Fruit fly (Drosophila melanogaster) whole organism, wandering third instar larva: ENCODE data around the gene bora.

Source experiments
- Abd-B ChIP-seq: fragments of >200 bp; optimal IDR thresholded peaks from 2 replicates; lab custom pipeline; 2017; ENCODE audit warnings: missing biosample characterization, missing genetic modification characterization
- CG32264 ChIP-seq: fragments of 200-800 bp; sonication (Bioruptor generic); optimal IDR thresholded peaks from 2 replicates; lab custom pipeline; 2016; ENCODE audit warnings: missing biosample characterization, missing genetic modification characterization
- CG9705 ChIP-seq: fragments of 200-800 bp; sonication (Bioruptor generic); optimal IDR thresholded peaks from 2 replicates; lab custom pipeline; 2018; ENCODE audit warnings: missing biosample characterization, mild to moderate bottlenecking, missing genetic modification characterization
- CrebA ChIP-seq: fragments of 200-800 bp; sonication (Bioruptor generic); optimal IDR thresholded peaks from 2 replicates; lab custom pipeline; 2016; ENCODE audit warnings: missing biosample characterization, mild to moderate bottlenecking, missing genetic modification characterization, borderline replicate concordance
- Dfd ChIP-seq: fragments of >200 bp; optimal IDR thresholded peaks from 2 replicates; lab custom pipeline; 2017; ENCODE audit warnings: missing biosample characterization, missing genetic modification characterization
- Dif ChIP-seq: fragments of 200-275, 200-300 bp; sonication (Bioruptor generic); optimal IDR thresholded peaks from 2 replicates; lab custom pipeline; 2018; ENCODE audit warnings: missing biosample characterization, missing genetic modification characterization; ENCODE audit not compliant: partially characterized antibody
- GATAd ChIP-seq: sonication (Bioruptor generic); optimal IDR thresholded peaks from 2 replicates; lab custom pipeline; 2016; ENCODE audit warnings: missing biosample characterization, missing genetic modification characterization
- HLH106 ChIP-seq: fragments of 200-800 bp; optimal IDR thresholded peaks from 3 replicates; lab custom pipeline; 2019; ENCODE audit warnings: missing biosample characterization, mild to moderate bottlenecking, missing genetic modification characterization, moderate library complexity
- Hnf4 ChIP-seq: fragments of 200-800 bp; sonication (Bioruptor generic); optimal IDR thresholded peaks from 2 replicates; lab custom pipeline; 2016; ENCODE audit warnings: missing biosample characterization, mild to moderate bottlenecking, missing genetic modification characterization
- Hr78 ChIP-seq: fragments of >200 bp; optimal IDR thresholded peaks from 2 replicates; lab custom pipeline; 2017; ENCODE audit warnings: missing biosample characterization, missing genetic modification characterization
- Hr83 ChIP-seq: fragments of 200-300 bp; sonication (Bioruptor generic); optimal IDR thresholded peaks from 2 replicates; lab custom pipeline; 2016; ENCODE audit warnings: missing biosample characterization, mild to moderate bottlenecking, missing genetic modification characterization, moderate library complexity; ENCODE audit not compliant: poor library complexity, severe bottlenecking
- Jra ChIP-seq: sonication (Bioruptor generic); optimal IDR thresholded peaks from 2 replicates; lab custom pipeline; 2016; ENCODE audit warnings: missing biosample characterization, missing genetic modification characterization
- Mio ChIP-seq: sonication (Bioruptor generic); optimal IDR thresholded peaks from 2 replicates; lab custom pipeline; 2016; ENCODE audit warnings: missing biosample characterization, missing genetic modification characterization
- Myc ChIP-seq: fragments of >200 bp; optimal IDR thresholded peaks from 2 replicates; lab custom pipeline; 2017
- N ChIP-seq: fragments of >200 bp; optimal IDR thresholded peaks from 2 replicates; lab custom pipeline; 2018; ENCODE audit warnings: missing biosample characterization, missing external identifiers, missing genetic modification characterization
- OdsH ChIP-seq: fragments of 200-800 bp; sonication (Bioruptor generic); optimal IDR thresholded peaks from 2 replicates; lab custom pipeline; 2016; ENCODE audit warnings: missing biosample characterization, mild to moderate bottlenecking, missing genetic modification characterization
- Rel ChIP-seq, 2 experiments: fragments of 200-800 bp; sonication (Bioruptor generic) in 1 of 2; optimal IDR thresholded peaks; 2 replicates in 1 of 2; 3 replicates in 1 of 2; lab custom pipeline; 2016 to 2019; ENCODE audit warnings: mild to moderate bottlenecking in 2 of 2, missing biosample characterization in 2 of 2, missing genetic modification characterization in 2 of 2, moderate library complexity in 1 of 2
- Sp1 ChIP-seq: fragments of 200-800 bp; sonication (Bioruptor generic); optimal IDR thresholded peaks from 3 replicates; lab custom pipeline; 2019; ENCODE audit warnings: missing biosample characterization, mild to moderate bottlenecking, missing genetic modification characterization, moderate library complexity
- Vsx2 ChIP-seq: fragments of 200-300, 225-300 bp; sonication (Bioruptor generic); optimal IDR thresholded peaks from 2 replicates; lab custom pipeline; 2018; ENCODE audit warnings: missing biosample characterization, missing genetic modification characterization; ENCODE audit not compliant: partially characterized antibody
- br ChIP-seq: fragments of 200-800 bp; sonication (Bioruptor generic); optimal IDR thresholded peaks from 2 replicates; lab custom pipeline; 2016; ENCODE audit warnings: missing biosample characterization, missing genetic modification characterization
- brk ChIP-seq: fragments of 200-800 bp; sonication (Bioruptor generic); optimal IDR thresholded peaks from 2 replicates; lab custom pipeline; 2016; ENCODE audit warnings: missing biosample characterization, mild to moderate bottlenecking, missing genetic modification characterization
- dl ChIP-seq, 2 experiments: fragments of 175-275, 200-275 bp in 1 of 2; fragments of 200-275 bp in 1 of 2; sonication (Bioruptor generic); optimal IDR thresholded peaks; lab custom pipeline; 2018; ENCODE audit warnings: mild to moderate bottlenecking in 2 of 2, missing biosample characterization in 2 of 2, missing genetic modification characterization in 2 of 2, moderate library complexity in 2 of 2; ENCODE audit not compliant: partially characterized antibody in 2 of 2, insufficient read depth in 1 of 2
- dsf ChIP-seq: sonication (Bioruptor generic); optimal IDR thresholded peaks from 2 replicates; lab custom pipeline; 2016; ENCODE audit warnings: missing biosample characterization, missing genetic modification characterization, borderline replicate concordance
- ey ChIP-seq: fragments of 200-800 bp; sonication (Bioruptor generic); optimal IDR thresholded peaks from 2 replicates; lab custom pipeline; 2016; ENCODE audit warnings: missing biosample characterization, missing genetic modification characterization
- foxo ChIP-seq, 2 experiments: fragments of 200-800 bp; sonication (Bioruptor generic); optimal IDR thresholded peaks; 2 replicates in 1 of 2; 3 replicates in 1 of 2; lab custom pipeline; 2016 to 2017; ENCODE audit warnings: missing biosample characterization in 2 of 2, missing genetic modification characterization in 2 of 2
- fru ChIP-seq: fragments of 200-800 bp; sonication (Bioruptor generic); optimal IDR thresholded peaks from 3 replicates; lab custom pipeline; 2016; ENCODE audit warnings: missing biosample characterization, mild to moderate bottlenecking, missing genetic modification characterization
- h ChIP-seq: fragments of 200-800 bp; sonication (Bioruptor generic); optimal IDR thresholded peaks from 3 replicates; lab custom pipeline; 2016; ENCODE audit warnings: missing biosample characterization, mild to moderate bottlenecking, missing genetic modification characterization
- jim ChIP-seq: fragments of 175-275, 200-325 bp; sonication (Bioruptor generic); optimal IDR thresholded peaks from 2 replicates; lab custom pipeline; 2016; ENCODE audit warnings: missing biosample characterization, mild to moderate bottlenecking, missing genetic modification characterization
- pan ChIP-seq: fragments of >200 bp; optimal IDR thresholded peaks from 2 replicates; lab custom pipeline; 2017
- rgr ChIP-seq: fragments of 200-800 bp; sonication (Bioruptor generic); optimal IDR thresholded peaks from 3 replicates; lab custom pipeline; 2016; ENCODE audit warnings: missing biosample characterization, mild to moderate bottlenecking, missing genetic modification characterization
- sage ChIP-seq: fragments of 200-800 bp; sonication (Bioruptor generic); optimal IDR thresholded peaks from 2 replicates; lab custom pipeline; 2016; ENCODE audit warnings: missing biosample characterization, mild to moderate bottlenecking, missing genetic modification characterization
- sv ChIP-seq: fragments of 200-800 bp; sonication (Bioruptor generic); optimal IDR thresholded peaks from 3 replicates; lab custom pipeline; 2016; ENCODE audit warnings: missing biosample characterization, missing genetic modification characterization
- tai ChIP-seq: sonication (Bioruptor generic); optimal IDR thresholded peaks from 2 replicates; lab custom pipeline; 2016; ENCODE audit warnings: missing biosample characterization, missing genetic modification characterization
- usp ChIP-seq: fragments of >200 bp; optimal IDR thresholded peaks from 2 replicates; lab custom pipeline; 2017; ENCODE audit warnings: missing biosample characterization, missing genetic modification characterization

The bora gene

DNA sequence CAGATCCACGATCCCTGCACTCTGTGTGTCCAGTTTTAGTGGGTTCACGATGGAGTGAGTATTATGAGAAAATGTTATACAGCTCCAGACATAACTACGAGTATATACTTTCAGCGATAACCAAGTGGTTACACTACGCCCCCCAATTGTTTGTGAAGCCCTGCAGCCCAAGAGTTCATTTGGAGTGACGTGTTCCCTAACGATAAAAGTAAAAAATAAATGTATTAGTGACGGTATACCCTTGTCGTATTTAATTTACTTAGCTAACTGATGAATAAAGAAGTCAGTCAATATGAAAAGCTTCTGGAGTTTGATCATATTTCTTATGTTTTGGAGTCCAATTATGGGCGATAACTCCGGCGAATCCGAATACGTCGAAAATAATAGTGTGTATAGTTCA is 15.3 kb upstream of the bora start, which contains the start of gene CG18231:
Gene CG18231 (plus strand): TSS at position 301 of the 400 bp plus-strand sequence.
- TF ChIP-seq brk: no peak
- no peak for TF ChIP-seq jim
- TF ChIP-seq dl (GFP tag; optimal IDR thresholded peaks at IDR 0.05; lab: Kevin White, UChicago; ENCODE audit: insufficient read depth in 1 of 2, partially characterized antibody in 2 of 2): no peak
- no peak for TF ChIP-seq Jra
- no peak for TF ChIP-seq tai (GFP tag; lab: Kevin White, UChicago)
- TF ChIP-seq Myc: no peak
- TF ChIP-seq rgr (GFP tag; lab: Kevin White, UChicago): no peak

DNA sequence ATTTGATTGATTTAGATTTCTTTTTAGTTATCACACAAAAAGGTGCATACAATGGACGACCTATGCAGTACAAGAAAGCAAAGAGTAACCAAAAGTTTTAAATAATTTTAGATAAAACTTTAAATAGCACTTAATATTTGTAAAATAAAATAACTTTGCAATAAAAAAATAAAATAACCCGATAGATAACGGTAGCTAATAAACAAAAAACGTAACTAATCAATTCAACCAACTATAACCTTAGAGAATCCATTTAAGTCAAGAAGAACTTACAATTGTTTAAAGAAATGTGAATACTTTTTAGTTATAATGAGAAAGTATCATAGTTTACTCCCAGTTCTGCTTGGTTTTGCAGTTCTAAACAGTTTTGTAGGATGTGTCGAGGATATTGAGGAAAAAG is 13.2 kb upstream of the bora start, which contains the start of gene CG32201:
Gene CG32201 (plus strand): TSS at position 301 of the 400 bp plus-strand sequence.
- TF ChIP-seq pan (lab: Kevin White, UChicago) (no peak), Dif (no peak), Dfd (GFP tag; lab: Kevin White, UChicago) (no peak)

DNA sequence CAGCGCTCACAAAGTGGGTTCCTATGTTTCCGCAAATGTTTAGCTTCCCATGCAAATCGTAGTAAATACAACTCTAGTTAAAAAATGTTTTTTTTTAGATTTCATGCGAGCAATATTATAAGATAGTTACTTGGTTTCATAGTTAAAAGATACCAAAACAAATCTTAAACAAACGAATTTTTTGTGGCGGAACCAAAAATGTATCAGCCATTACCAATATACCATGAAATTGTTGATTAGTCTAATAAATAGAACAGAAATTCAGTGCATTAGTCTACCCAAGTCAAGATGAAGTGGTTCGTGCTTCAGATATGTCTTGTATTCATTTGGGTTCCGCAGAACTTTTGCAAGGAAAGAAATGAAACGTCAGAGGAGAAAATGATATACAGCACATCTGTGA is 10.9 kb upstream of the bora start, which contains the start of gene CG32199:
Gene CG32199 (plus strand): TSS at position 301 of the 400 bp plus-strand sequence.
- TF ChIP-seq N (GFP tag; lab: Kevin White, UChicago) (no peak), CG9705 (GFP tag; lab: Kevin White, UChicago) (no peak), usp (GFP tag; lab: Kevin White, UChicago) (no peak), OdsH (GFP tag; lab: Kevin White, UChicago) (no peak), h (GFP tag; lab: Kevin White, UChicago) (no peak), dl (GFP tag; optimal IDR thresholded peaks at IDR 0.05; lab: Kevin White, UChicago; ENCODE audit: insufficient read depth in 1 of 2, partially characterized antibody in 2 of 2) (no peak), CG32264 (GFP tag; lab: Kevin White, UChicago) (no peak), Mio (GFP tag; lab: Kevin White, UChicago) (no peak), GATAd (GFP tag; lab: Kevin White, UChicago) (no peak), br (no peak), rgr (GFP tag; lab: Kevin White, UChicago) (no peak), Dfd (GFP tag; lab: Kevin White, UChicago) (no peak), HLH106 (no peak), sv (GFP tag; lab: Kevin White, UChicago) (no peak), Abd-B (GFP tag; lab: Kevin White, UChicago) (no peak), Rel (GFP tag; optimal IDR thresholded peaks at IDR 0.05; lab: Kevin White, UChicago) (no peak), Rel (tag; optimal IDR thresholded peaks at IDR 0.05; lab: Kevin White, UChicago) (no peak), jim (no peak), Dif (no peak), ey (GFP tag; lab: Kevin White, UChicago) (no peak), Jra (no peak)
- TF ChIP-seq, all 38 proteins: peak for 0

DNA sequence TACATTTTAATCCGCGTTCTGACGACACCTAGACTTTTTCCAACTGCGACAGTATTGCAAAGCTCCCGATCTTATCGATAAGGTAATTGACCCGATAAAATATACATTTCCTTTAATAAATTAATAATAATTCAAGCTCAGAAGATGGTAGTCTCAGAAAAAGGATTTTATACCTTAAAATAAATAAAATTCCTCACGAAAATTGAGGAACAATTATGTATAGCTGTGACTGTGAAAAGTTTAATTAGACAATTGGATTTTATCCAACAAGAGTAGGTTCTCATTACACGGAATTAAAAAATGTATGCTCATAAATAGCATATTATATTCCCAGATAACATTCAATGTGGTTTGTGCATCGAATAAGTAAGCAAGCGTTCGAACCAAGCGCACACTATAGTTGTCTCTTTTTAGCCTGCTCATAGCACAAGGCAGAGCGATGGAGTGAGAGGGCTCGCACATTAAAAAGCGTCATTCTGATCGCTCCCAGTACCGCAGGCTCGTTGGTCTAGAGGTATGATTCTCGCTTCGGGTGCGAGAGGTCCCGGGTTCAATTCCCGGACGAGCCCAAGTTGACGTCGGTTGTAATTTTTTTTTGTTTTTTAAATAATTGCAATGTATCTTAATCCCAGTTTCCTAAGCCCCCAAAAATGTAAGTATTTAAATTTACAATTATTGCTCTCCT is 4.5 kb upstream of the bora start, which contains the start of the genes CG13380 and CG4174:
Gene CG13380 (minus strand): TSS at position 51 of the 685 bp plus-strand sequence.
Gene CG4174 (minus strand): TSS at position 51 of the 685 bp plus-strand sequence.
- peak; percentile 17 for TF ChIP-seq Hnf4 (GFP tag; lab: Kevin White, UChicago)
- no peak for TF ChIP-seq sv (GFP tag; lab: Kevin White, UChicago)
- no peak for TF ChIP-seq Abd-B (GFP tag; lab: Kevin White, UChicago)
- no peak for TF ChIP-seq Myc
- no peak for TF ChIP-seq tai (GFP tag; lab: Kevin White, UChicago)
- no peak for TF ChIP-seq Hr78
- no peak for TF ChIP-seq Sp1
- no peak for TF ChIP-seq Jra
- TF ChIP-seq usp (GFP tag; lab: Kevin White, UChicago): no peak
- TF ChIP-seq ey (GFP tag; lab: Kevin White, UChicago): no peak
- peak; percentile 8 for TF ChIP-seq Hr83
- TF ChIP-seq HLH106: no peak

DNA sequence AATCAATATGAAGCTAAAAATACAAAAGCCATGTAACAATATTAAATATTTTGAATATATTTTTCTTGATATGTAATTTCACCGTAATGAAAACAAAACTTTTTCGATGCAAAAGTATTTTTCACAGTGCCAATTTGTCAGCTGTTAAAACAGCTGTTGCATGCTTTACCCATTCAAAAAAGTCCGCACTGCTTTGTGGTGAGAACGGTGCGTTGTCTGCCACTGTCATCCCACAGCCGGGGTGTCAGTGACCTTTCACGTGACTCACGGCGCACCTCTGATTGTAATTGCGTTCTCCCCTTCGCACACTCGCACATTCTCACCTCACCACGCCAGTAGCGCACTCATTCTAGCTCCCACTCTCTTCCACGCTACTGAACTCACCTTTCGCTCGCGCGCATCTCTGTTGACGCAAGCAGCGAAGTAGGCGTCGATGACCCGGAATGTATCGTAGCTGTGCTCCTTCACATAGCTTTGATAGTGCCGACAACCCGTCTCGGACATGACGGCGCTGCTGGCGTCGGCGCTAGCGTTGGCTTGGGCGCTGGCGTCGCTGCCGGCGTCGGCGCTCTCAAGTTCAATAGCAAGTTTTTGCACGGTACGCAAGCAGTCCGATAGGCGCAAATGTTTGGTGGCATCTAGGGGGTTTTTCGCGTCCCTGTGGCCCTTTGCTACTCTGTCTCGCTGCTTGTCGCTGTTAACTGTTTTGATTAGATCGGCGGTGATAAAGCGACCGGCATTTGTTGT is 1.3 kb upstream of the bora start:
- no peak for TF ChIP-seq Abd-B (GFP tag; lab: Kevin White, UChicago)
- TF ChIP-seq GATAd (GFP tag; lab: Kevin White, UChicago): no peak
- TF ChIP-seq dsf (GFP tag; lab: Kevin White, UChicago): no peak
- TF ChIP-seq ey (GFP tag; lab: Kevin White, UChicago): peak; percentile 21
- TF ChIP-seq fru (GFP tag; lab: Kevin White, UChicago): peak; percentile 64
- TF ChIP-seq Hnf4 (GFP tag; lab: Kevin White, UChicago): peak; percentile 51
- peak; percentile 87 for TF ChIP-seq Jra
- TF ChIP-seq jim: no peak
- TF ChIP-seq foxo (GFP tag; optimal IDR thresholded peaks at IDR 0.05; lab: Kevin White, UChicago): peak in 1 of 2 experiments; percentile 55
- TF ChIP-seq CG32264 (GFP tag; lab: Kevin White, UChicago): no peak
- TF ChIP-seq usp (GFP tag; lab: Kevin White, UChicago): no peak
- no peak for TF ChIP-seq Hr78
- no peak for TF ChIP-seq CrebA
- TF ChIP-seq h (GFP tag; lab: Kevin White, UChicago): peak; percentile 20
- TF ChIP-seq Rel (GFP tag; optimal IDR thresholded peaks at IDR 0.05; lab: Kevin White, UChicago): peak; percentile 23
- peak; percentile 80 for TF ChIP-seq Rel (tag; optimal IDR thresholded peaks at IDR 0.05; lab: Kevin White, UChicago)
- TF ChIP-seq Myc: peak; percentile 71
- peak; percentile 10 for TF ChIP-seq brk
- TF ChIP-seq br: peak; percentile 55
- no peak for TF ChIP-seq sage (GFP tag; lab: Kevin White, UChicago)
- no peak for TF ChIP-seq tai (GFP tag; lab: Kevin White, UChicago)
- TF ChIP-seq OdsH (GFP tag; lab: Kevin White, UChicago): no peak
- TF ChIP-seq dl (GFP tag; optimal IDR thresholded peaks at IDR 0.05; lab: Kevin White, UChicago; ENCODE audit: insufficient read depth in 1 of 2, partially characterized antibody in 2 of 2): peak in 1 of 2 experiments; percentile 3
- no peak for TF ChIP-seq Dif
- no peak for TF ChIP-seq Vsx2 (GFP tag; lab: Kevin White, UChicago)
- peak; percentile 54 for TF ChIP-seq sv (GFP tag; lab: Kevin White, UChicago)
